Fruit fly (Drosophila melanogaster) whole organism, embryonic: ENCODE measurements around the gene IFT52.

ENCODE experiments used
- CG10979 ChIP-seq: fragments of 200-800 bp; sonication (Bioruptor generic); optimal IDR thresholded peaks from 2 replicates; lab custom pipeline; 2018; ENCODE audit warnings: missing biosample characterization, mild to moderate bottlenecking, missing genetic modification characterization, moderate library complexity
- CG12219 ChIP-seq: fragments of 200-800 bp; sonication (Bioruptor generic); optimal IDR thresholded peaks from 3 replicates; lab custom pipeline; 2018; ENCODE audit warnings: missing biosample characterization, mild to moderate bottlenecking, missing genetic modification characterization
- CG17328 ChIP-seq: fragments of 200-800 bp; sonication (Bioruptor generic); IDR thresholded peaks from 2 replicates; pipeline ENCODE4 v1.3.6; 2022; ENCODE audit warnings: missing biosample characterization, missing genetic modification characterization
- CG3847 ChIP-seq: fragments of 200-800 bp; sonication (Bioruptor generic); IDR thresholded peaks from 2 replicates; pipeline ENCODE4 v1.3.6; 2022; ENCODE audit warnings: missing biosample characterization, missing genetic modification characterization
- Dek ChIP-seq: fragments of 200-800 bp; sonication (Bioruptor generic); optimal IDR thresholded peaks from 3 replicates; lab custom pipeline; 2019; ENCODE audit warnings: missing biosample characterization, mild to moderate bottlenecking, missing genetic modification characterization, moderate library complexity
- br ChIP-seq: fragments of >200 bp; optimal IDR thresholded peaks from 2 replicates; lab custom pipeline; 2017
- eve ChIP-seq, 2 experiments: fragments of >200 bp; optimal IDR thresholded peaks; 2 replicates each; lab custom pipeline; 2017; ENCODE audit warnings: missing biosample characterization in 2 of 2, missing genetic modification characterization in 2 of 2
- fd96Cb ChIP-seq: fragments of 200-800 bp; sonication (Bioruptor generic); optimal IDR thresholded peaks from 2 replicates; lab custom pipeline; 2018; ENCODE audit warnings: missing biosample characterization, mild to moderate bottlenecking, missing genetic modification characterization, moderate library complexity
- grau ChIP-seq: fragments of 200-800 bp; optimal IDR thresholded peaks from 3 replicates; lab custom pipeline; 2019; ENCODE audit warnings: missing biosample characterization, mild to moderate bottlenecking, missing genetic modification characterization, moderate library complexity
- pan ChIP-seq, 4 experiments: fragments of >200 bp in 3 of 4; fragments of 200-800 bp in 1 of 4; sonication (Bioruptor generic) in 1 of 4; optimal IDR thresholded peaks in 3 of 4; IDR thresholded peaks in 1 of 4; 2 replicates each; pipeline versions ENCODE4 v1.3.6 to Lab custom; 2017 to 2022; ENCODE audit warnings: missing biosample characterization in 2 of 4, missing genetic modification characterization in 2 of 4, mixed read lengths in 1 of 4
- pb ChIP-seq: fragments of 200-800 bp; sonication (Bioruptor generic); optimal IDR thresholded peaks from 3 replicates; lab custom pipeline; 2016; ENCODE audit warnings: missing biosample characterization, missing genetic modification characterization
- ro ChIP-seq: fragments of 200-800 bp; sonication (Bioruptor generic); IDR thresholded peaks from 2 replicates; pipeline ENCODE4 v1.3.6; 2022; ENCODE audit warnings: missing biosample characterization, missing genetic modification characterization
- slp2 ChIP-seq: fragments of 200-800 bp; sonication (Bioruptor generic); optimal IDR thresholded peaks from 2 replicates; lab custom pipeline; 2016; ENCODE audit warnings: missing biosample characterization, missing genetic modification characterization

- TF ChIP-seq CG17328 (GFP tag; lab: Robert Waterston, UW) (no peak), CG10979 (tag; lab: Kevin White, UChicago) (no peak), slp2 (GFP tag; lab: Kevin White, UChicago) (no peak), CG3847 (GFP tag; lab: Robert Waterston, UW) (no peak), pan (optimal IDR thresholded peaks at IDR 0.05; lab: Kevin White, UChicago) (no peak), pan (GFP tag; optimal IDR thresholded peaks at IDR 0.05 in 1 of 2, IDR thresholded peaks at IDR 0.05 in 1 of 2) (no peak), br (lab: Kevin White, UChicago) (no peak), CG12219 (GFP tag; lab: Kevin White, UChicago) (no peak), pb (GFP tag; lab: Kevin White, UChicago) (no peak), grau (tag; lab: Kevin White, UChicago) (no peak), Dek (tag; lab: Kevin White, UChicago) (no peak), eve (GFP tag; optimal IDR thresholded peaks at IDR 0.05; lab: Kevin White, UChicago) (no peak), fd96Cb (no peak), ro (GFP tag; lab: Robert Waterston, UW) (no peak)
These were observed 9.3 kb downstream of the IFT52 start for dm6 chr2L:6547978-6548377.
